Worm (Caenorhabditis elegans) whole organism, young adult: ENCODE results near the gene mam-6.

ENCODE experiments used
- C06A6.2 ChIP-seq: fragments of 200-800 bp; sonication (Bioruptor generic); conservative IDR thresholded peaks from 2 replicates; pipeline ENCODE4 v1.3.6; 2022; ENCODE audit warnings: missing genetic modification characterization, missing compliant biosample characterization
- D2030.7 ChIP-seq: fragments of 200-800 bp; sonication (Bioruptor generic); IDR thresholded peaks from 2 replicates; pipeline ENCODE4 v1.3.6; 2022; ENCODE audit warnings: missing genetic modification reagents, missing genetic modification characterization, missing compliant biosample characterization
- F49E8.2 ChIP-seq: sonication (generic microtip); optimal IDR thresholded peaks from 3 replicates; lab custom pipeline; 2017; ENCODE audit warnings: missing genetic modification characterization, mild to moderate bottlenecking, missing compliant biosample characterization, antibody characterized with exemption, moderate library complexity; ENCODE audit not compliant: insufficient read depth
- F52B5.7 ChIP-seq: sonication (generic microtip); optimal IDR thresholded peaks from 2 replicates; lab custom pipeline; 2016; ENCODE audit warnings: mild to moderate bottlenecking, missing genetic modification characterization, missing compliant biosample characterization
- F57A8.1 ChIP-seq: fragments of 200-800 bp; sonication (Bioruptor generic); optimal IDR thresholded peaks from 2 replicates; lab custom pipeline; 2018; ENCODE audit warnings: mild to moderate bottlenecking, missing genetic modification characterization, moderate library complexity, missing compliant biosample characterization
- F57C9.4 ChIP-seq: sonication (generic microtip); optimal IDR thresholded peaks from 2 replicates; lab custom pipeline; 2017; ENCODE audit warnings: mild to moderate bottlenecking, missing genetic modification characterization, missing compliant biosample characterization
- Y53F4B.3 ChIP-seq: fragments of 200-800 bp; sonication (Bioruptor generic); IDR thresholded peaks from 2 replicates; pipeline ENCODE4 v1.3.6; 2022; ENCODE audit warnings: missing genetic modification reagents, missing genetic modification characterization, missing compliant biosample characterization
- Y79H2A.3 ChIP-seq: fragments of 200-800 bp; sonication (Bioruptor generic); conservative IDR thresholded peaks from 2 replicates; pipeline ENCODE4 v1.3.6; 2022; ENCODE audit warnings: missing genetic modification reagents, missing genetic modification characterization, missing compliant biosample characterization
- Y95B8A.8 ChIP-seq: fragments of 200-800 bp; sonication (Bioruptor generic); IDR thresholded peaks from 2 replicates; pipeline ENCODE4 v1.3.6; 2022; ENCODE audit warnings: missing genetic modification reagents, missing genetic modification characterization, missing compliant biosample characterization
- atf-7 ChIP-seq: sonication (generic microtip); optimal IDR thresholded peaks from 2 replicates; lab custom pipeline; 2017; ENCODE audit warnings: mild to moderate bottlenecking, missing genetic modification characterization, missing compliant biosample characterization
- attf-3 ChIP-seq: fragments of 200-800 bp; sonication (Bioruptor generic); conservative IDR thresholded peaks from 2 replicates; pipeline ENCODE4 v1.3.6; 2022; ENCODE audit warnings: missing genetic modification reagents, missing genetic modification characterization, missing compliant biosample characterization
- attf-5 ChIP-seq: fragments of 200-800 bp; sonication (Bioruptor generic); optimal IDR thresholded peaks from 2 replicates; lab custom pipeline; 2018; ENCODE audit warnings: mild to moderate bottlenecking, missing genetic modification characterization, missing compliant biosample characterization
- ccch-3 ChIP-seq: fragments of 200-800 bp; sonication (Bioruptor generic); optimal IDR thresholded peaks from 2 replicates; lab custom pipeline; 2018; ENCODE audit warnings: mild to moderate bottlenecking, missing genetic modification characterization, missing compliant biosample characterization
- ceh-58 ChIP-seq: fragments of 200-800 bp; sonication (Bioruptor generic); IDR thresholded peaks from 2 replicates; pipeline ENCODE4 v1.3.6; 2022; ENCODE audit warnings: missing genetic modification characterization, missing compliant biosample characterization
- chd-7 ChIP-seq: sonication (generic microtip); optimal IDR thresholded peaks from 2 replicates; lab custom pipeline; 2016; ENCODE audit warnings: mild to moderate bottlenecking, missing genetic modification characterization, moderate library complexity, missing compliant biosample characterization
- dox-1 ChIP-seq: fragments of 200-800 bp; sonication (Bioruptor generic); IDR thresholded peaks from 2 replicates; pipeline ENCODE4 v1.3.6; 2022; ENCODE audit warnings: missing genetic modification reagents, missing genetic modification characterization, missing compliant biosample characterization
- ets-4 ChIP-seq: fragments of 200-800 bp; sonication (Bioruptor generic); optimal IDR thresholded peaks from 2 replicates; lab custom pipeline; 2018; ENCODE audit warnings: mild to moderate bottlenecking, missing genetic modification characterization, missing compliant biosample characterization
- fkh-3 ChIP-seq: sonication (generic microtip); optimal IDR thresholded peaks from 2 replicates; lab custom pipeline; 2016; ENCODE audit warnings: mild to moderate bottlenecking, missing genetic modification characterization, missing compliant biosample characterization
- him-1 ChIP-seq: sonication (generic microtip); optimal IDR thresholded peaks from 2 replicates; lab custom pipeline; 2016; ENCODE audit warnings: missing genotype, missing genetic modification reagents, missing genetic modification characterization, missing compliant biosample characterization
- let-607 ChIP-seq, 2 experiments: fragments of 200-800 bp in 1 of 2; sonication (Bioruptor generic) in 1 of 2; sonication (generic microtip) in 1 of 2; optimal IDR thresholded peaks; 2 replicates each; lab custom pipeline; 2016 to 2018; ENCODE audit warnings: mild to moderate bottlenecking in 2 of 2, missing compliant biosample characterization in 2 of 2, missing genetic modification characterization in 2 of 2, moderate library complexity in 2 of 2, missing genotype in 1 of 2
- lin-35 ChIP-seq, 3 experiments: fragments of 150-350 bp in 2 of 3; sonication (generic microtip) in 1 of 3; optimal IDR thresholded peaks; 2 replicates each; lab custom pipeline; 2014 to 2018; ENCODE audit warnings: missing biosample characterization in 3 of 3, missing genetic modification characterization in 3 of 3, missing genetic modification reagents in 3 of 3
- lin-54 ChIP-seq: fragments of 200-800 bp; sonication (Bioruptor generic); optimal IDR thresholded peaks from 2 replicates; lab custom pipeline; 2018; ENCODE audit warnings: mild to moderate bottlenecking, missing genetic modification characterization, missing compliant biosample characterization
- madf-3 ChIP-seq: fragments of 200-800 bp; sonication (Bioruptor generic); IDR thresholded peaks from 2 replicates; pipeline ENCODE4 v1.3.6; 2022; ENCODE audit warnings: missing genetic modification reagents, missing genetic modification characterization, missing compliant biosample characterization
- madf-6 ChIP-seq: fragments of 200-800 bp; sonication (Bioruptor generic); IDR thresholded peaks from 2 replicates; pipeline ENCODE4 v1.3.6; 2022; ENCODE audit warnings: missing genetic modification reagents, missing genetic modification characterization, missing compliant biosample characterization
- mcd-1 ChIP-seq: fragments of 200-800 bp; sonication (Bioruptor generic); IDR thresholded peaks from 2 replicates; pipeline ENCODE4 v1.3.6; 2022; ENCODE audit warnings: missing genetic modification reagents, missing genetic modification characterization, missing compliant biosample characterization
- mes-4 ChIP-seq: sonication (generic microtip); optimal IDR thresholded peaks from 2 replicates; lab custom pipeline; 2016; ENCODE audit warnings: missing genotype, missing genetic modification characterization, missing compliant biosample characterization
- nhr-80 ChIP-seq: sonication (generic microtip); optimal IDR thresholded peaks from 2 replicates; lab custom pipeline; 2016; ENCODE audit warnings: missing genetic modification characterization, missing compliant biosample characterization
- pha-4 ChIP-seq: fragments of 150-350 bp; sonication (generic microtip); optimal IDR thresholded peaks from 2 replicates; lab custom pipeline; 2014; ENCODE audit warnings: missing biosample characterization, missing genetic modification reagents, missing genetic modification characterization
- snpc-1.1 ChIP-seq: sonication (generic microtip); optimal IDR thresholded peaks from 2 replicates; lab custom pipeline; 2017; ENCODE audit warnings: missing genetic modification characterization, mild to moderate bottlenecking, missing compliant biosample characterization, antibody characterized with exemption, moderate library complexity, missing genotype, missing genetic modification reagents; ENCODE audit not compliant: insufficient read depth
- snpc-4 ChIP-seq, 5 experiments: fragments of 150-350 bp in 1 of 5; sonication (generic microtip) in 4 of 5; optimal IDR thresholded peaks; 2 replicates each; lab custom pipeline; 2014 to 2018; ENCODE audit warnings: missing genetic modification characterization in 5 of 5, missing biosample characterization in 3 of 5, antibody characterized with exemption in 2 of 5, mild to moderate bottlenecking in 2 of 5, missing compliant biosample characterization in 2 of 5, missing genotype in 2 of 5, moderate library complexity in 2 of 5, missing genetic modification reagents in 1 of 5
- unc-62 ChIP-seq: fragments of 150-350 bp; optimal IDR thresholded peaks from 2 replicates; lab custom pipeline; 2014; ENCODE audit warnings: missing biosample characterization, missing genetic modification reagents, missing genetic modification characterization

Gene mam-6

DNA sequence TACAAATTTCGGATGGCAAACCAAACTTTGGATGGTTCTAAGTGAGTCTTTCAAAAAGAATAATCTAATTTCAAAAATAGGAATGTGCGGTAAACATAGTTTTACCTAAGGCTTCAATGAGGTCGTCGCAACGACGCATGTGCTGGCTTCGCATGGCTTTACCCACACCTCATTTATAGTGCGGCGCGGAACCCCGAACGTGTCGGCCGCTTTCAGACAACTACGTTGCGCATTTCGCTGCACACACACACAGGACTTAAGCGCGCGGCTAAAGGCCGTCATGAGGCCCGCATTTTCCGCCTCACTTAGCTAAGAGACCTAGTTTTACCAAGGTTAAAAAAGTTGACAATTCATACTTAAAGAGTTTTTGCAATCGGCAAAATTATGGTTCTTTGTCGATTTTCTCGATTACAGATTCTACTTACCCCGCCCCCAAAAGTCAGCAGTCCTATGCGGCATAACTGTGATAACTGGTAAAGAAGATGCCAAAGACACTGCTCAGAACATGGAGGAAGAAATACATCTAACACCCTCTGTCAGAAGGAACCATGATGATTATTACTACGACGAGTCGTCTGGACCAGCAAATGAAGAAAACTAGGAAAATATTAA, 23.7 kb upstream of the mam-6 start:
- TF ChIP-seq mes-4 (tag; lab: Kevin White, UChicago) (no peak), mcd-1 (no peak), ccch-3 (GFP tag; lab: Kevin White, UChicago) (no peak), F57A8.1 (GFP tag; lab: Kevin White, UChicago) (no peak), snpc-1.1 (tag; lab: Kevin White, UChicago) (peak; percentile 57), snpc-4 (GFP tag; optimal IDR thresholded peaks at IDR 0.05; lab: Kevin White, UChicago) (peak; percentile 47), snpc-4 (tag; optimal IDR thresholded peaks at IDR 0.05; lab: Kevin White, UChicago) (peak in 3 of 4 experiments; percentile 20 to 87 (median 84)), attf-5 (GFP tag; lab: Kevin White, UChicago) (no peak)

DNA sequence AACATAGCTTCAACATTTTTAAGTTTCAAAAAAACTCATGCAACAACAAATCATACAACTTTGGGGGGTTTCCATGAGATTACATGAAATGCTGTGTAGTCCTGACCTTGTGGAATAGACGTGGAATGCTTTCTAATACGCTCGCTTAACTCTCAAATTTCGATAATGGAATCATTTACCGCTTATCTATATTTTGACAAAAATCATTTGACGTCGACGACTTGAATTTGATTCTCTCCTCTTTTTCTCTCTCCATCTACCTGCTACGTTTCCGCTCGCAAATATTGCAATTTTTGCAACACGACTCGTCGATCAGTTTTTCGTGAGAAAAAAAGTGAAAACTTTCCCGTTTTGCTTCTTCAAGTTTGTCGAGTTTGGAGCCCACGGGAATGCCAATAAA, 20.0 kb upstream of the mam-6 start, which contains the start of gene flr-4:
Gene flr-4 (plus strand): TSS at position 275 of the 400 bp plus-strand sequence.
- TF ChIP-seq lin-35 (GFP tag; optimal IDR thresholded peaks at IDR 0.05; lab: Kevin White, UChicago), result no peak
- no peak for TF ChIP-seq F52B5.7 (tag; lab: Kevin White, UChicago)
- TF ChIP-seq atf-7 (tag; lab: Kevin White, UChicago), result no peak
- no peak for TF ChIP-seq madf-6 (GFP tag; lab: Robert Waterston, UW)
- peak; percentile 78 for TF ChIP-seq nhr-80 (tag; lab: Kevin White, UChicago)

DNA sequence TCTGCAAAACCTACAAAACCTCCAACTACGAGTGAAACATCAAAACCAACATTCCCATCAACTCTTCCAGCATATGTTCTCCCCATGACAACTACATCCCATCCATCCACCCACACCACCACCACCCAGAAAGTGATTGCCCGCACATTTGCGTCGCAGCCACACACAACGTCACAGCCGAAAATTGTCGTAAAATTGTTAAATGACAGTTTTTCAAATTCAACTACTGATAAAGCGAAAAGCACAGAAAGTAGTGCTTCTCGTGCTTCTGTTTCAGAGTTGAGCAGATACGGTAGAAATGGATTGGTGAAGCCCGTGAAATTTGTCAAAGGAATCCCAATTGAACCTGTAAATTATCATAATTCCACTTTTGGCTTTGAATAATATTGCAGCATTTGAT, 18.6 kb upstream of the mam-6 start:
- TF ChIP-seq fkh-3 (no peak), ceh-58 (GFP tag; lab: Robert Waterston, UW) (no peak), madf-3 (GFP tag; lab: Robert Waterston, UW) (no peak), D2030.7 (GFP tag; lab: Robert Waterston, UW) (no peak), nhr-80 (tag; lab: Kevin White, UChicago) (peak; percentile 52), chd-7 (tag; lab: Kevin White, UChicago) (no peak), F57C9.4 (tag; lab: Kevin White, UChicago) (no peak), snpc-4 (GFP tag; optimal IDR thresholded peaks at IDR 0.05; lab: Kevin White, UChicago) (no peak), snpc-4 (tag; optimal IDR thresholded peaks at IDR 0.05; lab: Kevin White, UChicago) (no peak), let-607 (tag; optimal IDR thresholded peaks at IDR 0.05; lab: Kevin White, UChicago) (no peak)

DNA sequence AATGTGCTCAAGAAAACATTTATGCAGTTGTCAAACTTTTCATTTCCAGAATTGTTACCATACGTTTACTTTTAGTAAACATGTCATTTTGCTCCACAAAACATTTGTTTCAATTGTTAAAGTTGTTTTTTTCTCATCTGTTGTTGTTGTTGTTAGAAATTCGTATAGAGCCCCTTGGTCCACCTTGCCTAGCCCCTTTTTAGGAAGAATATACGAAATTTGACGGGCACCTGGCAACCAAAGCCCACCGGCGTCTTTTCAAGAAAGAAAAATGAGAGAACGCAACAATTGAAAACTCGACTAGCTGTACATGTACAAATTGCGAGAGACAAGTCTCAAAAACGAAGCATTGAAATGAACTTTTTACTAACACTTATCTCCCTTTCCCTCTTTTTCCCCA, 15.3 kb upstream of the mam-6 start, which contains the start of gene F09B12.5:
Gene F09B12.5 (plus strand): TSS at position 301 of the 400 bp plus-strand sequence.
- no peak for TF ChIP-seq Y53F4B.3 (GFP tag; lab: Robert Waterston, UW)
- TF ChIP-seq F49E8.2 (tag; lab: Kevin White, UChicago), result no peak
- TF ChIP-seq F57A8.1 (GFP tag; lab: Kevin White, UChicago), result no peak
- no peak for TF ChIP-seq lin-54
- no peak for TF ChIP-seq ets-4 (GFP tag; lab: Kevin White, UChicago)
- no peak for TF ChIP-seq pha-4 (tag; lab: Kevin White, UChicago)
- no peak for TF ChIP-seq Y79H2A.3 (GFP tag; lab: Robert Waterston, UW)
- TF ChIP-seq him-1 (tag; lab: Kevin White, UChicago), result no peak
- no peak for TF ChIP-seq unc-62 (GFP tag; lab: Kevin White, UChicago)
- no peak for TF ChIP-seq dox-1 (GFP tag; lab: Robert Waterston, UW)
- no peak for TF ChIP-seq C06A6.2 (GFP tag; lab: Robert Waterston, UW)

DNA sequence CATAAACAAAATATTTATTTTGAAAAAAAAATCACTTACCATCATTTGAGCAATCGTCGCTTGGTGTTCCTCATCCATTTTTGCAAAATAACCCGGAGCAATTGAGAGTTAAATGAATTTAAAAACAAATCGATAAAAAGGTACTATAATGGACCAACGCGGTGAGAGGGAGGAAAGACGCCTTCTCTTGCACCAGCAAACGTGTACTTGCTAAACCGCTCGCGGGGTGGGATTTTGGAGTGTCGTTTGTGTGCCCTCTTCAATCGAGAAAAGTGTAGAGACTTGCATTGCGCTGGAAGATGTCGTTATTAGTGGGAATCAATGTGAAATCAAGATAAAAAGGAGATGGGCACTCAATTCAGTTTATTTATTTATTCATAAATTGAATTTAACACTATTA, 14.7 kb upstream of the mam-6 start, which contains the start of gene H40L08.1:
Gene H40L08.1 (minus strand): TSS at position 292 of the 400 bp plus-strand sequence.
- TF ChIP-seq Y95B8A.8 (no peak), attf-3 (GFP tag; lab: Robert Waterston, UW) (peak; percentile 90)
